Worm (Caenorhabditis elegans) whole organism, L4 larva: ENCODE results near the gene irld-27.

Experiments used
- F26F4.8 ChIP-seq: fragments of 200-800 bp; sonication (Bioruptor generic); conservative IDR thresholded peaks from 2 replicates; pipeline ENCODE4 v1.3.6; 2022; ENCODE audit warnings: missing genetic modification characterization, missing compliant biosample characterization
- R02D3.7 ChIP-seq: fragments of 150-350 bp; sonication (generic microtip); optimal IDR thresholded peaks from 3 replicates; lab custom pipeline; 2014; ENCODE audit warnings: missing biosample characterization, missing genetic modification characterization
- Y105C5A.15 ChIP-seq: fragments of 200-800 bp; sonication (Bioruptor generic); IDR thresholded peaks from 2 replicates; pipeline ENCODE4 v1.3.6; 2022; ENCODE audit warnings: missing genetic modification characterization, missing compliant biosample characterization
- lin-15B ChIP-seq: fragments of 150-350 bp; sonication (generic microtip); optimal IDR thresholded peaks from 3 replicates; lab custom pipeline; 2014; ENCODE audit warnings: missing biosample characterization, missing genetic modification characterization
- nhr-237 ChIP-seq: sonication (generic microtip); optimal IDR thresholded peaks from 2 replicates; lab custom pipeline; 2017; ENCODE audit warnings: missing biosample characterization, missing genetic modification characterization
- nhr-28 ChIP-seq: fragments of 150-350 bp; optimal IDR thresholded peaks from 2 replicates; lab custom pipeline; 2014; ENCODE audit warnings: missing biosample characterization, missing genetic modification characterization
- pha-4 ChIP-seq, 2 experiments: fragments of 150-350 bp in 1 of 2; fragments of 200-800 bp in 1 of 2; sonication (Bioruptor generic) in 1 of 2; IDR thresholded peaks in 1 of 2; optimal IDR thresholded peaks in 1 of 2; 2 replicates each; pipeline versions ENCODE4 v1.3.6 to Lab custom; 2014 to 2022; ENCODE audit warnings: missing genetic modification characterization in 2 of 2, missing genetic modification reagents in 2 of 2, missing biosample characterization in 1 of 2, missing compliant biosample characterization in 1 of 2
- unc-39 ChIP-seq: sonication (generic microtip); optimal IDR thresholded peaks from 2 replicates; lab custom pipeline; 2017; ENCODE audit warnings: missing biosample characterization, missing genetic modification characterization
- unc-62 ChIP-seq, 3 experiments: fragments of 150-350 bp in 1 of 3; sonication (generic microtip); optimal IDR thresholded peaks in 2 of 3; peaks in 1 of 3; 1 replicate in 1 of 3; 2 replicates in 2 of 3; lab custom pipeline; 2014 to 2017; ENCODE audit warnings: missing biosample characterization in 3 of 3, missing genetic modification characterization in 3 of 3, missing genetic modification reagents in 3 of 3, missing genotype in 1 of 3
- ztf-7 ChIP-seq: fragments of 150-350 bp; optimal IDR thresholded peaks from 2 replicates; lab custom pipeline; 2014; ENCODE audit warnings: missing biosample characterization, missing genetic modification characterization

DNA sequence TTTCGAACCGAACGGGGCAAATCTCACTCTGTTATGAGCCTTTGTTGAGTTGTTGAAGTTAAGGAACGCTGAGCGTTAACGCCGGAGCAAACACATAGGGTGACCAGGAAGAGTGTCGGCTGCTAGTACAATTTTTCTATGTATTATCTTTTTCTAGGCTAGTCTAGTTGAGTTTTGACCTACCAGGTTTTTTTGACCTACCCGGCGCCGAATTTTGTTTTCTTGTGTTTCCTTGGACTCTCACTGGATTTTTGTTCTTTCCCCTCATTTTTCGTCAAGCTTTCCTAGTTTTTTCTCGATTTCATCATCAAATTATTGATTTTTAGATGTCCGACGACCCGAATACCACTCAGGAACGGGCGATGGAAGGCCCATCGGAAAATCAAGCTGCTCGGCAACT is 49.4 kb downstream of the irld-27 start, which contains the start of gene T06D4.1:
- no peak for TF ChIP-seq lin-15B
- no peak for TF ChIP-seq ztf-7 (tag; lab: Kevin White, UChicago)
- no peak for TF ChIP-seq unc-39
- no peak for TF ChIP-seq nhr-28 (tag; lab: Kevin White, UChicago)
- no peak for TF ChIP-seq unc-62 (GFP tag; optimal IDR thresholded peaks at IDR 0.05 in 1 of 2; lab: Kevin White, UChicago)
- no peak for TF ChIP-seq unc-62 (tag; optimal IDR thresholded peaks at IDR 0.05; lab: Kevin White, UChicago)
- no peak for TF ChIP-seq nhr-237 (tag; lab: Kevin White, UChicago)
- no peak for TF ChIP-seq pha-4 (GFP tag; IDR thresholded peaks at IDR 0.05; lab: Robert Waterston, UW)
- TF ChIP-seq pha-4 (tag; optimal IDR thresholded peaks at IDR 0.05; lab: Kevin White, UChicago): no peak
- no peak for TF ChIP-seq R02D3.7 (tag; lab: Kevin White, UChicago)
- TF ChIP-seq F26F4.8 (GFP tag; lab: Robert Waterston, UW): no peak
- TF ChIP-seq Y105C5A.15 (GFP tag; lab: Robert Waterston, UW): no peak
